Worm (Caenorhabditis elegans) whole organism, young adult: ENCODE data around the gene nlp-82.
A peak's percentile ranks its signal among the peaks of the same experiment; 100 is the strongest.

Experiments used
- F22D6.2 ChIP-seq: sonication (generic microtip); optimal IDR thresholded peaks from 2 replicates; lab custom pipeline; 2016; ENCODE audit warnings: mild to moderate bottlenecking, missing genetic modification characterization, missing compliant biosample characterization
- F33H1.4 ChIP-seq: fragments of 200-800 bp; sonication (Bioruptor generic); IDR thresholded peaks from 2 replicates; pipeline ENCODE4 v1.3.6; 2022; ENCODE audit warnings: missing genetic modification reagents, missing genetic modification characterization, missing compliant biosample characterization
- F49E8.2 ChIP-seq: sonication (generic microtip); optimal IDR thresholded peaks from 3 replicates; lab custom pipeline; 2017; ENCODE audit warnings: missing genetic modification characterization, mild to moderate bottlenecking, missing compliant biosample characterization, antibody characterized with exemption, moderate library complexity; ENCODE audit not compliant: insufficient read depth
- Y53G8AR.9 ChIP-seq: fragments of 200-800 bp; sonication (Bioruptor generic); conservative IDR thresholded peaks from 2 replicates; pipeline ENCODE4 v1.3.6; 2022; ENCODE audit warnings: missing genetic modification reagents, missing genetic modification characterization, missing compliant biosample characterization
- Y95B8A.8 ChIP-seq: fragments of 200-800 bp; sonication (Bioruptor generic); IDR thresholded peaks from 2 replicates; pipeline ENCODE4 v1.3.6; 2022; ENCODE audit warnings: missing genetic modification reagents, missing genetic modification characterization, missing compliant biosample characterization
- ZK185.1 ChIP-seq: sonication (generic microtip); optimal IDR thresholded peaks from 2 replicates; lab custom pipeline; 2016; ENCODE audit warnings: mild to moderate bottlenecking, missing genetic modification characterization, missing compliant biosample characterization; ENCODE audit not compliant: poor library complexity, severe bottlenecking
- die-1 ChIP-seq: sonication (generic microtip); optimal IDR thresholded peaks from 2 replicates; lab custom pipeline; 2016; ENCODE audit warnings: missing genotype, mild to moderate bottlenecking, missing genetic modification characterization, missing compliant biosample characterization
- egl-44 ChIP-seq: fragments of 200-800 bp; sonication (Bioruptor generic); IDR thresholded peaks from 2 replicates; pipeline ENCODE4 v1.3.6; 2022; ENCODE audit warnings: missing genetic modification reagents, missing genetic modification characterization, missing compliant biosample characterization
- pha-4 ChIP-seq: fragments of 150-350 bp; sonication (generic microtip); optimal IDR thresholded peaks from 2 replicates; lab custom pipeline; 2014; ENCODE audit warnings: missing biosample characterization, missing genetic modification reagents, missing genetic modification characterization

DNA sequence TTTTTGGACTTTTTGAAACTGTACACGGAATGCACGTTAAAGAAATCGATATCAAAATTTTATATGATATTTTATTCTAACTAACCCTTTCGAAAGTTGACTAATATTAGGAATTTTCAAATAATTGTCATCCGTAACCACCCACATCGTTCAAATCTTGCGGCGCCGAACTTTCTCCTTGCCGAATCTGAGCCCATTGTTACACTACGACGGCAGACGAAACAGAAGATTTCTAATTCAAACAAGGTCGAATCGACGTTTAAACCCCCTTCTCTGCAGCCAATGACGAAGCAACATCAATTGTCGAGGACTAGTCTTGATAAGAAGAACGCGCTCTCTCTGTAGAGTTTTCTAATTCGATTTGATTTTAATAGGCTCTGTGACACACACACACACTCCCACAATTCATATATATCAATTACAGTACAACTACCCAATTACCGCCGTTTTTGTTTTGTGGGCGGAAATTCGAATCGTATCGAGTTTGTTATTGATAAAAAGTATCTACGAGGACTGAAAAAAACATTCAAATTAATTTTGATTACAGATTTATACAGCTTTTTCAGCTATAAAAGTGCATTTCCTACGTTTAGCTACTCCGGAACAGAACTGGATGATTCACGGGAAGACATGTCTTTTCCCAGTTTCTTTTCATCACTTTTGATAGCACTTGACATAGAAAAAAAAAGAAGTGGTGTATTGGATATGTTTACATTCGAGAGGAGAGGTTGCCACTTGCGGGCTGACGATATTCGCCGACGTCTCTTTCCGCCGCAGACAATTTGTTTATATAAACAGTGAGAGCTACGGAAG is 30.5 kb upstream of the nlp-82 start:
- no peak for TF ChIP-seq Y53G8AR.9 (GFP tag; lab: Robert Waterston, UW)
- TF ChIP-seq egl-44 = no peak
- TF ChIP-seq ZK185.1 (tag; lab: Kevin White, UChicago) = peak; percentile 19
- TF ChIP-seq pha-4 (tag; lab: Kevin White, UChicago) = no peak
- TF ChIP-seq die-1 (tag; lab: Kevin White, UChicago) = no peak
- no peak for TF ChIP-seq F22D6.2 (tag; lab: Kevin White, UChicago)
- TF ChIP-seq F33H1.4 (GFP tag; lab: Robert Waterston, UW) = no peak
- TF ChIP-seq Y95B8A.8 (GFP tag; lab: Robert Waterston, UW) = no peak
- TF ChIP-seq F49E8.2 (tag; lab: Kevin White, UChicago) = no peak
